Worm (Caenorhabditis elegans): ENCODE results near the gene mth-1.

DNA sequence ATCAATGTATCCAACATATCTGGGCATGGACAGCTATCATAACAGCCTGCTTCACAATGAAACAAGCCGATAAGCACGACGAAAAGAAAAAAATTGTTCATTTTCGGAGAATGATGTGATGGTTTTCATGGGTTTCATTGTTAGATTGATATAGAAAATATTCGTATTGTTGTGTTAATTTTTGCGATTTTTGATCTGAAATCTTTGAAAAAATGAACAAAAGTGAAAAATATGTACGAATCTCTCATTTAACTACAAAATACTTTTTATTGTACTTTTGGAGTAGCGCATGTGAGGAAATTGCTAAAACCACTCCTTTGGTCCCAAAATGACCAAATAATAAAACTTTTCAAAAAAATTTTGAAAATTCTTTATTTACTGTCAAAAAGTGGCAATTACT lies 33.1 kb downstream of the mth-1 start, which contains the start of gene R03H10.5:
- TF ChIP-seq zim-3 (tag; optimal IDR thresholded peaks at IDR 0.05) = no peak
- TF ChIP-seq let-607 (tag; optimal IDR thresholded peaks at IDR 0.05) = no peak
- no peak for TF ChIP-seq ama-1 (optimal IDR thresholded peaks at IDR 0.05)
- TF ChIP-seq ama-1 (GFP tag; optimal IDR thresholded peaks at IDR 0.05) = no peak
- TF ChIP-seq dpl-1 (GFP tag; optimal IDR thresholded peaks at IDR 0.05) = no peak
- no peak for TF ChIP-seq nfyb-1 (GFP tag; IDR thresholded peaks at IDR 0.05)
- no peak for TF ChIP-seq Y56A3A.18 (GFP tag; IDR thresholded peaks at IDR 0.05)
- no peak for TF ChIP-seq dox-1 (GFP tag; IDR thresholded peaks at IDR 0.05)
- no peak for TF ChIP-seq lin-35 (GFP tag; optimal IDR thresholded peaks at IDR 0.05)
- TF ChIP-seq mxl-1 (tag; optimal IDR thresholded peaks at IDR 0.05) = no peak
- no peak for TF ChIP-seq nfya-1 (tag; optimal IDR thresholded peaks at IDR 0.05; ENCODE audit: borderline replicate concordance, insufficient read depth)
- TF ChIP-seq egl-44 (GFP tag; IDR thresholded peaks at IDR 0.05) = no peak
- no peak for TF ChIP-seq K12H6.12 (tag; optimal IDR thresholded peaks at IDR 0.05)
- no peak for TF ChIP-seq B0336.3 (GFP tag; IDR thresholded peaks at IDR 0.05)
